Worm (Caenorhabditis elegans): ENCODE data around the gene nipa-1.

The nipa-1 gene

DNA sequence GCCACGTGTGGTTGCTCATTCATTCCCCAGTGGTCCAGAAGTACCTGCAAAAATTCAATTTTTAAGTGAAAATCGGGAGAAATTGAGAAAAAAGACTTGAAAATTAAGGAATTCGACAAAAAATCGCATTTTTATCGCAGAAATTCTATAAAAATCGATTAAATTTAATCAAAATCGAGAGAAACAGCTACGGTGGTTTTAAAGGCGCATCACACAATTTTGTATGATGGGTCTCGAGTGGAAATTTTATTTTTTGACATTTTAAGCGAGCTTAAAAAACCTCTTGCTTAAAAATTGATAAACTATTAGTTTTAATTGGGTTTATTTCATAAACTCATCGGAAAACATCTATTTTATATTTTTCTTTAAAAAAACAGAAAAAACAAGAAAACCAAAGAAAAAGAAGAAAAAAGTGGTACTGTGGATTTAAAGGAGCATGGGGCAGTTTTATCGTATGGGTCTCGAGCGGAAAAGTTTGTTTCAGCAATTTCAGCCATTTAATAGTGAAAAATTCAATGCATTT, at the start of gene nipa-1:
Gene nipa-1 (minus strand): TSS at position 51 of the 523 bp plus-strand sequence.
- no peak for TF ChIP-seq unc-130 (tag; optimal IDR thresholded peaks at IDR 0.05)
- TF ChIP-seq unc-98 (GFP tag; IDR thresholded peaks at IDR 0.05) = no peak
- TF ChIP-seq mef-2 (tag; optimal IDR thresholded peaks at IDR 0.05) = no peak
- TF ChIP-seq nhr-71 (tag; optimal IDR thresholded peaks at IDR 0.05) = no peak
- no peak for TF ChIP-seq hlh-4 (tag; optimal IDR thresholded peaks at IDR 0.05)

DNA sequence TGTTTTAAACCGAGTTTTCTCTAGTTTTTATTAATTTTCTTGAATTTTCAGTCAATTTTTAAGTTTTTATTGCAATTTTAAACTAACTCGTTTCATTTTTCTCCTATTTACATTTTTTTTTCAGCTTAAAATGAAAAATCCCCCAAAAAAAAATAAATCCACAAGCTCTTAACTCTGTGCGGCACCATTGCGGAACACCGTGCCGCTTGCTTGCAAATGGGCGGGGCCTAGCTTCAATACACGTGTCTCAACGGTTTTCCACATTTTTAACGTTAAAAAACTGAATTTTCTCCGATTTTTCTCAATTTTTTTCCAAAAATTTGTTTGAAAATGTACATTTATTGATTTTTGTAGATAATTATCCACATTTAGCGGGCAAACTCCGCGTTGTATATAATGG, 48.1 kb upstream of the nipa-1 start, which contains the start of gene R148.3:
Gene R148.3 (plus strand): TSS at position 347 of the 400 bp plus-strand sequence.
- no peak for TF ChIP-seq ama-1 (optimal IDR thresholded peaks at IDR 0.05)
- TF ChIP-seq fkh-10 (GFP tag; optimal IDR thresholded peaks at IDR 0.05) = no peak
- no peak for TF ChIP-seq ceh-63 (GFP tag; optimal IDR thresholded peaks at IDR 0.05)
- no peak for TF ChIP-seq mef-2 (tag; optimal IDR thresholded peaks at IDR 0.05)
- no peak for TF ChIP-seq pax-3 (tag; optimal IDR thresholded peaks at IDR 0.05)
- TF ChIP-seq nhr-20 (tag; optimal IDR thresholded peaks at IDR 0.05) = peak; percentile 35
- TF ChIP-seq fos-1 (tag; optimal IDR thresholded peaks at IDR 0.05) = no peak
- TF ChIP-seq lsy-2 (tag; optimal IDR thresholded peaks at IDR 0.05) = peak; percentile 49 to 69
- TF ChIP-seq lin-13 (GFP tag; optimal IDR thresholded peaks at IDR 0.05) = peak; percentile 26
- no peak for TF ChIP-seq fkh-8 (tag; optimal IDR thresholded peaks at IDR 0.05)
- no peak for TF ChIP-seq egl-27 (tag; optimal IDR thresholded peaks at IDR 0.05)
- TF ChIP-seq nhr-71 (tag; optimal IDR thresholded peaks at IDR 0.05) = peak; percentile 70
- TF ChIP-seq aha-1 (tag; optimal IDR thresholded peaks at IDR 0.05) = no peak
- TF ChIP-seq hpl-2 (GFP tag; optimal IDR thresholded peaks at IDR 0.05) = no peak
- peak; percentile 37 for TF ChIP-seq nhr-19 (GFP tag; conservative IDR thresholded peaks at IDR 0.05)
- peak; percentile 53 for TF ChIP-seq unc-130 (tag; optimal IDR thresholded peaks at IDR 0.05)
- peak in 1 of 2 experiments; percentile 31 for TF ChIP-seq ztf-11 (tag; optimal IDR thresholded peaks at IDR 0.05)
- TF ChIP-seq Y116A8C.19 (tag; optimal IDR thresholded peaks at IDR 0.05; ENCODE audit: borderline replicate concordance) = no peak
- TF ChIP-seq nhr-47 (tag; optimal IDR thresholded peaks at IDR 0.05) = peak; percentile 59
- peak; percentile 36 to 50 for TF ChIP-seq efl-1 (optimal IDR thresholded peaks at IDR 0.05)
- TF ChIP-seq efl-1 (GFP tag; optimal IDR thresholded peaks at IDR 0.05 in 1 of 2) = peak; percentile 41 to 94
- peak; percentile 67 for TF ChIP-seq snu-23 (GFP tag; optimal IDR thresholded peaks at IDR 0.05)
- TF ChIP-seq lin-35 (GFP tag; optimal IDR thresholded peaks at IDR 0.05) = peak; percentile 6 to 59
- TF ChIP-seq irx-1 (tag; optimal IDR thresholded peaks at IDR 0.05) = no peak
- no peak for TF ChIP-seq ceh-8 (GFP tag; optimal IDR thresholded peaks at IDR 0.05)
- no peak for TF ChIP-seq vab-15 (tag; optimal IDR thresholded peaks at IDR 0.05)
- TF ChIP-seq nhr-90 (tag; optimal IDR thresholded peaks at IDR 0.05; ENCODE audit: poor library complexity) = peak; percentile 49
- TF ChIP-seq unc-98 (GFP tag; IDR thresholded peaks at IDR 0.05) = no peak
- no peak for TF ChIP-seq C04F5.9 (tag; optimal IDR thresholded peaks at IDR 0.05)
- peak; percentile 42 for TF ChIP-seq blmp-1 (tag; optimal IDR thresholded peaks at IDR 0.05)
- no peak for TF ChIP-seq aly-2 (tag; optimal IDR thresholded peaks at IDR 0.05)
- TF ChIP-seq nhr-237 (tag; optimal IDR thresholded peaks at IDR 0.05) = no peak
- peak; percentile 48 for TF ChIP-seq tbx-2 (tag; optimal IDR thresholded peaks at IDR 0.05)
- no peak for TF ChIP-seq pqm-1 (tag; optimal IDR thresholded peaks at IDR 0.05)
- TF ChIP-seq sox-4 (tag; optimal IDR thresholded peaks at IDR 0.05) = no peak
- TF ChIP-seq ztf-4 (tag; optimal IDR thresholded peaks at IDR 0.05) = no peak
- peak; percentile 33 to 45 (median 34) for TF ChIP-seq ceh-82 (tag; optimal IDR thresholded peaks at IDR 0.05)
- no peak for TF ChIP-seq zip-4 (GFP tag; optimal IDR thresholded peaks at IDR 0.05)
- peak; percentile 3 for TF ChIP-seq C16A3.4 (tag; optimal IDR thresholded peaks at IDR 0.05)
- TF ChIP-seq rnt-1 (tag; optimal IDR thresholded peaks at IDR 0.05) = peak; percentile 74
- peak; percentile 80 for TF ChIP-seq nhr-85 (tag)
- TF ChIP-seq swsn-7 (tag; optimal IDR thresholded peaks at IDR 0.05) = peak; percentile 63
- peak in 1 of 2 experiments; percentile 61 for TF ChIP-seq mdl-1 (tag; optimal IDR thresholded peaks at IDR 0.05)
- peak; percentile 10 for TF ChIP-seq snpc-4 (tag; optimal IDR thresholded peaks at IDR 0.05)
- peak; percentile 19 for TF ChIP-seq unc-86 (tag; optimal IDR thresholded peaks at IDR 0.05)
- TF ChIP-seq ces-1 (GFP tag; optimal IDR thresholded peaks at IDR 0.05) = no peak
- TF ChIP-seq nhr-77 (tag; optimal IDR thresholded peaks at IDR 0.05) = no peak
- TF ChIP-seq isw-1 (GFP tag; IDR thresholded peaks at IDR 0.05) = no peak
- TF ChIP-seq C34B4.2 (tag; optimal IDR thresholded peaks at IDR 0.05) = no peak
- no peak for TF ChIP-seq jun-1 (tag; optimal IDR thresholded peaks at IDR 0.05)
- TF ChIP-seq nhr-84 (tag; optimal IDR thresholded peaks at IDR 0.05) = no peak

All from whole organism, L1 larva.